ENCODE assay signal across 3 fruit fly cellular contexts in the genomic region with DNA sequence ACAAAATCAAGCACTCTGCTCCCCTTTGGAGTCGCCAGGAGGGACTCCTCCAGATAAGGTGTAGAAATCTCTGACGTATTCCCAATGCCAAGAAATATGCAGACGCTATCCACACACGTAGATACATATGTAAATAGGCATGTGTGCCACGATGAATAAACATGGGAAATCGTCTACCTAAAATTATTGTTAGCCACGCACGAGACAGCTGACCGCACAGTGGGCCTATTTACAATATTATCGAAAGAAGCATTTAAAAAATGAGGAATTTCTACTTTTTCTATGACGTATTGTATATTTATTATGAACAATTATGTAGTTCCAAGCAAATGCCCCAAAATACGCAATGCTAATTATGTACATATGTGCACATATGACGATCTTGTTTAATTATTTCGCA.
TF ChIP-seq lines count a peak whose summit lies in the region.

No protein-coding gene starts in this region.

- TF ChIP-seq CTCF in whole organism, embryonic (GFP tag; optimal IDR thresholded peaks at IDR 0.05; lab: Kevin White, UChicago): no peak

TF ChIP-seq in whole organism, embryonic, 481 proteins besides CTCF, POLR2A, EP300 and RAD21 (continues in another document):
- TF ChIP-seq Hand (GFP tag; optimal IDR thresholded peaks at IDR 0.05; lab: Kevin White, UChicago): no peak
- peak; percentile 16; the same call in 1 of the 3 replicates for TF ChIP-seq B-H1 (GFP tag; IDR thresholded peaks at IDR 0.05; lab: Robert Waterston, UW)
- TF ChIP-seq NFAT (GFP tag; IDR thresholded peaks at IDR 0.05; lab: Robert Waterston, UW): peak; percentile 29
- TF ChIP-seq MESR4 (GFP tag; optimal IDR thresholded peaks at IDR 0.05; lab: Kevin White, UChicago): no peak
- TF ChIP-seq Eip74EF (GFP tag; optimal IDR thresholded peaks at IDR 0.05; lab: Kevin White, UChicago): no peak
- no peak for TF ChIP-seq Fer2 (tag; optimal IDR thresholded peaks at IDR 0.05; lab: Kevin White, UChicago)
- no peak for TF ChIP-seq CG4424 (GFP tag; optimal IDR thresholded peaks at IDR 0.05; lab: Kevin White, UChicago)
- no peak for TF ChIP-seq CG11723 (GFP tag; optimal IDR thresholded peaks at IDR 0.05; lab: Kevin White, UChicago)
- TF ChIP-seq pho (GFP tag; optimal IDR thresholded peaks at IDR 0.05; lab: Kevin White, UChicago): no peak
- TF ChIP-seq PHDP (tag; optimal IDR thresholded peaks at IDR 0.05; lab: Kevin White, UChicago): peak; percentile 29
- no peak for TF ChIP-seq pum (GFP tag; optimal IDR thresholded peaks at IDR 0.05; lab: Kevin White, UChicago)
- no peak for TF ChIP-seq mam (GFP tag; optimal IDR thresholded peaks at IDR 0.05; lab: Kevin White, UChicago)
- TF ChIP-seq Dref (GFP tag; IDR thresholded peaks at IDR 0.05; lab: Robert Waterston, UW): no peak
- 0 out of 2 replicates have a peak, but pooled peaks have one; percentile 42 for TF ChIP-seq CG4360 (GFP tag; IDR thresholded peaks at IDR 0.05; lab: Robert Waterston, UW)
- TF ChIP-seq ERR (GFP tag; optimal IDR thresholded peaks at IDR 0.05; lab: Kevin White, UChicago): no peak
- TF ChIP-seq hbn (GFP tag; IDR thresholded peaks at IDR 0.05; lab: Robert Waterston, UW; ENCODE audit: partially characterized antibody): no peak
- no peak for TF ChIP-seq CG4617 (GFP tag; optimal IDR thresholded peaks at IDR 0.05; lab: Kevin White, UChicago; ENCODE audit: borderline replicate concordance)
- no peak for TF ChIP-seq Myb (GFP tag; optimal IDR thresholded peaks at IDR 0.05; lab: Kevin White, UChicago)
- TF ChIP-seq Aef1 (GFP tag; IDR thresholded peaks at IDR 0.05; lab: Robert Waterston, UW): no peak
- TF ChIP-seq sr (GFP tag; IDR thresholded peaks at IDR 0.05; lab: Robert Waterston, UW): 0 out of 3 replicates have a peak, but pooled peaks have one; percentile 11
- TF ChIP-seq so (GFP tag; IDR thresholded peaks at IDR 0.05; lab: Robert Waterston, UW): no peak
- no peak for TF ChIP-seq sug (tag; optimal IDR thresholded peaks at IDR 0.05; lab: Kevin White, UChicago)
- TF ChIP-seq CG9609 (GFP tag; optimal IDR thresholded peaks at IDR 0.05; lab: Kevin White, UChicago): peak; percentile 21
- TF ChIP-seq gce (GFP tag; IDR thresholded peaks at IDR 0.05; lab: Robert Waterston, UW): no peak
- no peak for TF ChIP-seq slou (GFP tag; optimal IDR thresholded peaks at IDR 0.05; lab: Kevin White, UChicago)
- TF ChIP-seq CG15696 (tag; optimal IDR thresholded peaks at IDR 0.05; lab: Kevin White, UChicago): peak; percentile 50
- TF ChIP-seq dimm (GFP tag; IDR thresholded peaks at IDR 0.05; lab: Robert Waterston, UW): no peak
- no peak for TF ChIP-seq bigmax (GFP tag; optimal IDR thresholded peaks at IDR 0.05; lab: Kevin White, UChicago)
- TF ChIP-seq nerfin-2 (GFP tag; IDR thresholded peaks at IDR 0.05; lab: Robert Waterston, UW; ENCODE audit: partially characterized antibody): no peak

TF ChIP-seq in whole organism, prepupa, 60 proteins besides CTCF, POLR2A, EP300 and RAD21:
- TF ChIP-seq CG10631 (GFP tag; optimal IDR thresholded peaks at IDR 0.05; lab: Kevin White, UChicago) (no peak), Eip78C (GFP tag; lab: Kevin White, UChicago) (peak; percentile 43), Eip93F (GFP tag; optimal IDR thresholded peaks at IDR 0.05; lab: Kevin White, UChicago) (no peak), OdsH (GFP tag; optimal IDR thresholded peaks at IDR 0.05; lab: Kevin White, UChicago) (no peak), CG8632 (GFP tag; optimal IDR thresholded peaks at IDR 0.05; lab: Kevin White, UChicago) (no peak), Hr4 (GFP tag; optimal IDR thresholded peaks at IDR 0.05; lab: Kevin White, UChicago) (peak; percentile 29), fkh (GFP tag; optimal IDR thresholded peaks at IDR 0.05; lab: Kevin White, UChicago) (peak; percentile 46), Sox14 (GFP tag; optimal IDR thresholded peaks at IDR 0.05; lab: Kevin White, UChicago) (no peak), fd59A (GFP tag; optimal IDR thresholded peaks at IDR 0.05; lab: Kevin White, UChicago) (no peak)

TF ChIP-seq in whole organism, wandering third instar larva, 38 proteins besides CTCF, POLR2A, EP300 and RAD21:
- peak; percentile 5 for TF ChIP-seq Hnf4 (GFP tag; optimal IDR thresholded peaks at IDR 0.05; lab: Kevin White, UChicago)
- TF ChIP-seq rgr (GFP tag; optimal IDR thresholded peaks at IDR 0.05; lab: Kevin White, UChicago): peak; percentile 12
- no peak for TF ChIP-seq sage (GFP tag; optimal IDR thresholded peaks at IDR 0.05; lab: Kevin White, UChicago)
- TF ChIP-seq Hr83 (GFP tag; optimal IDR thresholded peaks at IDR 0.05; lab: Kevin White, UChicago; ENCODE audit: poor library complexity, severe bottlenecking): peak; percentile 54
